Fruit fly (Drosophila melanogaster): ENCODE data around the gene CG31674.
A peak's percentile ranks its signal among the peaks of the same experiment; 100 is the strongest.

CG31674 gene

dm6 chr2L:20864764-20865265 is 33.8 kb downstream of the CG31674 start, which contains the start of gene CG9338 (continued):
- TF ChIP-seq stwl (tag; optimal IDR thresholded peaks at IDR 0.05): no peak
- TF ChIP-seq HHEX (GFP tag; optimal IDR thresholded peaks at IDR 0.05): peak; percentile 95
- TF ChIP-seq Usf (GFP tag; optimal IDR thresholded peaks at IDR 0.05): peak; percentile 47
- TF ChIP-seq CG5953 (GFP tag; IDR thresholded peaks at IDR 0.05): peak; percentile 21; the same call in 1 of the 2 replicates
- TF ChIP-seq TFAM (GFP tag; optimal IDR thresholded peaks at IDR 0.05): peak; percentile 68
- TF ChIP-seq D (optimal IDR thresholded peaks at IDR 0.05): no peak
- TF ChIP-seq D (GFP tag; optimal IDR thresholded peaks at IDR 0.05): peak; percentile 86
- TF ChIP-seq CG8388 (GFP tag; optimal IDR thresholded peaks at IDR 0.05): peak; percentile 68
- TF ChIP-seq CG9727 (GFP tag; optimal IDR thresholded peaks at IDR 0.05): peak; percentile 74
- TF ChIP-seq org-1 (GFP tag; optimal IDR thresholded peaks at IDR 0.05): peak; percentile 82
- TF ChIP-seq CG2678 (tag; optimal IDR thresholded peaks at IDR 0.05): peak; percentile 98
- TF ChIP-seq MTF-1 (GFP tag; optimal IDR thresholded peaks at IDR 0.05; ENCODE audit: borderline replicate concordance): peak; percentile 36
- TF ChIP-seq dati (GFP tag; IDR thresholded peaks at IDR 0.05): peak; percentile 34; the same call in 1 of the 2 replicates
- TF ChIP-seq cato (GFP tag; optimal IDR thresholded peaks at IDR 0.05; ENCODE audit: borderline replicate concordance): peak; percentile 75
- TF ChIP-seq CG14710 (tag; optimal IDR thresholded peaks at IDR 0.05): peak; percentile 91
- peak; percentile 74 for TF ChIP-seq CG12104 (GFP tag; optimal IDR thresholded peaks at IDR 0.05)
- TF ChIP-seq crol (GFP tag; IDR thresholded peaks at IDR 0.05): no peak
- peak; percentile 86 for TF ChIP-seq CG13624 (GFP tag; optimal IDR thresholded peaks at IDR 0.05)
- no peak for TF ChIP-seq Neu2 (GFP tag; optimal IDR thresholded peaks at IDR 0.05; ENCODE audit: borderline replicate concordance)
- TF ChIP-seq vvl (GFP tag; IDR thresholded peaks at IDR 0.05): peak; percentile 89
- TF ChIP-seq CG11093 (GFP tag; IDR thresholded peaks at IDR 0.05): peak; percentile 93
- peak; percentile 92 for TF ChIP-seq trem (tag; optimal IDR thresholded peaks at IDR 0.05)
- peak; percentile 77 for TF ChIP-seq rib (GFP tag; IDR thresholded peaks at IDR 0.05)
- no peak for TF ChIP-seq CG11560 (tag; IDR thresholded peaks at IDR 0.05)
- no peak for TF ChIP-seq hkb (optimal IDR thresholded peaks at IDR 0.05)
- TF ChIP-seq hkb (GFP tag; IDR thresholded peaks at IDR 0.05): peak; percentile 83
- TF ChIP-seq bigmax (GFP tag; optimal IDR thresholded peaks at IDR 0.05): peak; percentile 26
- peak; percentile 88 for TF ChIP-seq croc (GFP tag; conservative IDR thresholded peaks at IDR 0.05)
- peak; percentile 95 for TF ChIP-seq sqz (GFP tag; optimal IDR thresholded peaks at IDR 0.05)
- TF ChIP-seq luna (GFP tag; optimal IDR thresholded peaks at IDR 0.05): peak; percentile 61
- TF ChIP-seq kni (GFP tag; optimal IDR thresholded peaks at IDR 0.05): peak; percentile 88
- peak; percentile 43 for TF ChIP-seq gsb-n (tag; optimal IDR thresholded peaks at IDR 0.05)
- TF ChIP-seq pb (GFP tag; optimal IDR thresholded peaks at IDR 0.05): peak; percentile 64
- TF ChIP-seq schlank (tag; optimal IDR thresholded peaks at IDR 0.05): peak; percentile 31
- TF ChIP-seq CG31388 (GFP tag; optimal IDR thresholded peaks at IDR 0.05): peak; percentile 1
- TF ChIP-seq CG8944 (GFP tag; optimal IDR thresholded peaks at IDR 0.05): peak; percentile 75
- no peak for TF ChIP-seq Gsc (GFP tag; IDR thresholded peaks at IDR 0.05)
- peak; percentile 74 for TF ChIP-seq Camta (GFP tag; optimal IDR thresholded peaks at IDR 0.05)
- peak; percentile 84 for TF ChIP-seq zen (tag; optimal IDR thresholded peaks at IDR 0.05)
- TF ChIP-seq ab (GFP tag; optimal IDR thresholded peaks at IDR 0.05): peak; percentile 55
- TF ChIP-seq klu (GFP tag; IDR thresholded peaks at IDR 0.05): no peak; the same call in 1 of the 2 replicates
- no peak for TF ChIP-seq pfk (GFP tag; optimal IDR thresholded peaks at IDR 0.05)
- peak; percentile 86 for TF ChIP-seq caup (GFP tag; optimal IDR thresholded peaks at IDR 0.05; ENCODE audit: severe bottlenecking)
- peak; percentile 88 for TF ChIP-seq CG4730 (GFP tag; IDR thresholded peaks at IDR 0.05)
- peak in 1 of 2 experiments; percentile 4 for TF ChIP-seq Trl (optimal IDR thresholded peaks at IDR 0.05)
- peak; percentile 91 for TF ChIP-seq Trl (GFP tag; optimal IDR thresholded peaks at IDR 0.05)
- peak; percentile 47 for TF ChIP-seq slou (GFP tag; optimal IDR thresholded peaks at IDR 0.05)
- TF ChIP-seq tna (GFP tag; IDR thresholded peaks at IDR 0.05; ENCODE audit: partially characterized antibody): no peak
- TF ChIP-seq ind (GFP tag; optimal IDR thresholded peaks at IDR 0.05): peak; percentile 96
- TF ChIP-seq Meics (GFP tag; optimal IDR thresholded peaks at IDR 0.05): peak; percentile 95
- TF ChIP-seq Hr78 (GFP tag; optimal IDR thresholded peaks at IDR 0.05): peak in 1 of 2 experiments; percentile 57

All from whole organism, embryonic.